Fruit fly (Drosophila melanogaster) whole organism, larva: ENCODE results near the gene CG13992.
A peak's percentile ranks its signal among the peaks of the same experiment; 100 is the strongest.

Experiments
- noc ChIP-seq: fragments of 200-800 bp; sonication (Bioruptor generic); optimal IDR thresholded peaks from 3 replicates; lab custom pipeline; 2019; ENCODE audit warnings: missing biosample characterization, mild to moderate bottlenecking, missing genetic modification characterization, moderate library complexity

The CG13992 gene

dm6 chr2L:5967702-5968616 lies at the start of gene CG13992, which contains the start of gene Ucp4C:
CG13992 (minus strand) TSS chr2L:5967752.
Ucp4C (plus strand) TSS chr2L:5968566.
- no peak for TF ChIP-seq noc (tag; lab: Kevin White, UChicago)

- TF ChIP-seq noc (tag; lab: Kevin White, UChicago) = no peak
Observed at dm6 chr2L:6013071-6013417, 45.5 kb upstream of the CG13992 start.

dm6 chr2L:6012303-6013070 lies 44.9 kb upstream of the CG13992 start, which contains the start of gene CG9098:
CG9098 (minus strand) TSS chr2L:6012338.
- TF ChIP-seq noc (tag; lab: Kevin White, UChicago) = no peak

- TF ChIP-seq noc (tag; lab: Kevin White, UChicago) = no peak
Observed at dm6 chr2L:6006508-6007232, 39.1 kb upstream of the CG13992 start, which contains the start of gene Gal. Gal (minus strand) TSS chr2L:6006827.

- TF ChIP-seq noc (tag; lab: Kevin White, UChicago) = no peak
Observed at dm6 chr2L:6000065-6000464, 32.5 kb upstream of the CG13992 start, which contains the start of gene Tsp26A. Tsp26A (plus strand) TSS chr2L:6000228.

dm6 chr2L:5999247-5999646 lies 31.7 kb upstream of the CG13992 start, which contains the start of gene Kdm5:
Kdm5 (minus strand) TSS chr2L:5999501.
- peak; percentile 69 for TF ChIP-seq noc (tag; lab: Kevin White, UChicago)

dm6 chr2L:5998383-5998782 lies 30.8 kb upstream of the CG13992 start:
- TF ChIP-seq noc (tag; lab: Kevin White, UChicago) = no peak

- no peak for TF ChIP-seq noc (tag; lab: Kevin White, UChicago)
Observed at dm6 chr2L:5997609-5998229, 30.2 kb upstream of the CG13992 start.

dm6 chr2L:5990447-5990846 lies 22.9 kb upstream of the CG13992 start:
- no peak for TF ChIP-seq noc (tag; lab: Kevin White, UChicago)

dm6 chr2L:5988115-5989092 lies 20.9 kb upstream of the CG13992 start:
- TF ChIP-seq noc (tag; lab: Kevin White, UChicago) = no peak

- TF ChIP-seq noc (tag; lab: Kevin White, UChicago) = no peak
Observed at dm6 chr2L:5986940-5987339, 19.4 kb upstream of the CG13992 start.

- no peak for TF ChIP-seq noc (tag; lab: Kevin White, UChicago)
Observed at dm6 chr2L:5986094-5986493, 18.5 kb upstream of the CG13992 start, which contains the start of gene ifc. ifc (plus strand) TSS chr2L:5986348.

- no peak for TF ChIP-seq noc (tag; lab: Kevin White, UChicago)
Observed at dm6 chr2L:5983236-5983635, 15.7 kb upstream of the CG13992 start.
